Worm (Caenorhabditis elegans) whole organism, L2 larva: ENCODE results near the gene tpst-2.

Experiments used
- F13H6.1 ChIP-seq: sonication (generic microtip); optimal IDR thresholded peaks from 2 replicates; lab custom pipeline; 2016; ENCODE audit warnings: missing genetic modification characterization, missing compliant biosample characterization
- ZK546.5 ChIP-seq: sonication (generic microtip); optimal IDR thresholded peaks from 2 replicates; lab custom pipeline; 2017; ENCODE audit warnings: missing biosample characterization, missing genetic modification characterization
- alr-1 ChIP-seq: fragments of 150-350 bp; optimal IDR thresholded peaks from 2 replicates; lab custom pipeline; 2014; ENCODE audit warnings: missing biosample characterization, missing genetic modification characterization
- ama-1 ChIP-seq: fragments of 150-350 bp; optimal IDR thresholded peaks from 2 replicates; lab custom pipeline; 2018; ENCODE audit warnings: inconsistent platforms
- blmp-1 ChIP-seq: sonication (generic microtip); optimal IDR thresholded peaks from 2 replicates; lab custom pipeline; 2017; ENCODE audit warnings: missing genetic modification characterization, mild to moderate bottlenecking, missing compliant biosample characterization, antibody characterized with exemption, moderate library complexity; ENCODE audit not compliant: insufficient read depth
- ceh-82 ChIP-seq: fragments of 150-350 bp; optimal IDR thresholded peaks from 2 replicates; lab custom pipeline; 2014; ENCODE audit warnings: missing biosample characterization, missing genetic modification characterization
- crh-2 ChIP-seq: sonication (generic microtip); optimal IDR thresholded peaks from 2 replicates; lab custom pipeline; 2017; ENCODE audit warnings: missing biosample characterization, missing genetic modification characterization
- dmd-4 ChIP-seq: sonication (generic microtip); optimal IDR thresholded peaks from 2 replicates; lab custom pipeline; 2017; ENCODE audit warnings: missing biosample characterization, missing genetic modification characterization
- elt-3 ChIP-seq: sonication (generic microtip); optimal IDR thresholded peaks from 2 replicates; lab custom pipeline; 2017; ENCODE audit warnings: missing biosample characterization, missing genetic modification characterization
- fos-1 ChIP-seq: fragments of 150-350 bp; optimal IDR thresholded peaks from 2 replicates; lab custom pipeline; 2014; ENCODE audit warnings: missing biosample characterization, missing genetic modification characterization
- gmeb-1 ChIP-seq: fragments of 150-350 bp; optimal IDR thresholded peaks from 2 replicates; lab custom pipeline; 2014; ENCODE audit warnings: missing biosample characterization, missing genetic modification characterization
- lin-13 ChIP-seq: fragments of 150-350 bp; optimal IDR thresholded peaks from 2 replicates; lab custom pipeline; 2014; ENCODE audit warnings: missing biosample characterization, missing genetic modification reagents, missing genetic modification characterization
- lin-39 ChIP-seq: fragments of 150-350 bp; optimal IDR thresholded peaks from 2 replicates; lab custom pipeline; 2014; ENCODE audit warnings: missing biosample characterization, missing genetic modification reagents, missing genetic modification characterization
- lsy-2 ChIP-seq, 2 experiments: fragments of 150-350 bp in 1 of 2; sonication (generic microtip) in 1 of 2; optimal IDR thresholded peaks; 2 replicates each; lab custom pipeline; 2014 to 2017; ENCODE audit warnings: missing biosample characterization in 2 of 2, missing genetic modification characterization in 2 of 2
- mbf-1 ChIP-seq: sonication (generic microtip); optimal IDR thresholded peaks from 2 replicates; lab custom pipeline; 2017; ENCODE audit warnings: missing biosample characterization, missing genetic modification characterization
- mdl-1 ChIP-seq, 2 experiments: fragments of 150-350 bp in 1 of 2; sonication (generic microtip) in 1 of 2; optimal IDR thresholded peaks; 2 replicates each; lab custom pipeline; 2017; ENCODE audit warnings: missing biosample characterization in 2 of 2, missing genetic modification characterization in 2 of 2
- nhr-12 ChIP-seq: fragments of 150-350 bp; optimal IDR thresholded peaks from 2 replicates; lab custom pipeline; 2014; ENCODE audit warnings: missing biosample characterization, missing genetic modification characterization
- nhr-129 ChIP-seq: fragments of 150-350 bp; optimal IDR thresholded peaks from 2 replicates; lab custom pipeline; 2014; ENCODE audit warnings: missing biosample characterization, missing genetic modification characterization
- nhr-21 ChIP-seq: fragments of 150-350 bp; optimal IDR thresholded peaks from 2 replicates; lab custom pipeline; 2014; ENCODE audit warnings: missing biosample characterization, missing genetic modification characterization
- nhr-23 ChIP-seq: fragments of 150-350 bp; optimal IDR thresholded peaks from 2 replicates; lab custom pipeline; 2014; ENCODE audit warnings: missing biosample characterization, missing genetic modification reagents, missing genetic modification characterization
- nhr-237 ChIP-seq: fragments of 150-350 bp; optimal IDR thresholded peaks from 2 replicates; lab custom pipeline; 2014; ENCODE audit warnings: missing biosample characterization, missing genetic modification characterization
- nhr-6 ChIP-seq: fragments of 150-350 bp; optimal IDR thresholded peaks from 2 replicates; lab custom pipeline; 2014; ENCODE audit warnings: missing biosample characterization, missing genetic modification characterization
- nhr-77 ChIP-seq: fragments of 150-350 bp; optimal IDR thresholded peaks from 2 replicates; lab custom pipeline; 2014; ENCODE audit warnings: missing biosample characterization, missing genetic modification characterization
- peb-1 ChIP-seq: fragments of 150-350 bp; optimal IDR thresholded peaks from 2 replicates; lab custom pipeline; 2014; ENCODE audit warnings: missing biosample characterization, missing genetic modification characterization
- sem-4 ChIP-seq: fragments of 150-350 bp; optimal IDR thresholded peaks from 2 replicates; lab custom pipeline; 2014; ENCODE audit warnings: missing biosample characterization, missing genetic modification reagents, missing genetic modification characterization
- skn-1 ChIP-seq: sonication (generic microtip); optimal IDR thresholded peaks from 2 replicates; lab custom pipeline; 2017; ENCODE audit warnings: missing biosample characterization, missing genetic modification characterization
- sma-3 ChIP-seq: sonication (generic microtip); optimal IDR thresholded peaks from 2 replicates; lab custom pipeline; 2016; ENCODE audit warnings: missing genetic modification reagents, missing genetic modification characterization, missing compliant biosample characterization
- sma-9 ChIP-seq, 2 experiments: fragments of 150-350 bp in 1 of 2; sonication (generic microtip) in 1 of 2; optimal IDR thresholded peaks; 2 replicates each; lab custom pipeline; 2014 to 2016; ENCODE audit warnings: missing genetic modification characterization in 2 of 2, mild to moderate bottlenecking in 1 of 2, missing biosample characterization in 1 of 2, missing compliant biosample characterization in 1 of 2, missing genetic modification reagents in 1 of 2, moderate library complexity in 1 of 2
- snpc-4 ChIP-seq: fragments of 150-350 bp; optimal IDR thresholded peaks from 2 replicates; lab custom pipeline; 2014; ENCODE audit warnings: missing biosample characterization, missing genetic modification characterization
- unc-39 ChIP-seq: fragments of 150-350 bp; optimal IDR thresholded peaks from 2 replicates; lab custom pipeline; 2014; ENCODE audit warnings: missing biosample characterization, missing genetic modification characterization
- unc-55 ChIP-seq: fragments of 150-350 bp; sonication (generic microtip); optimal IDR thresholded peaks from 3 replicates; lab custom pipeline; 2014; ENCODE audit warnings: missing biosample characterization, missing genetic modification reagents, missing genetic modification characterization
- unc-62 ChIP-seq: fragments of 150-350 bp; optimal IDR thresholded peaks from 2 replicates; lab custom pipeline; 2014; ENCODE audit warnings: missing biosample characterization, missing genetic modification reagents, missing genetic modification characterization
- ztf-1 ChIP-seq: fragments of 200-800 bp; sonication (Bioruptor generic); conservative IDR thresholded peaks from 2 replicates; pipeline ENCODE4 v1.3.6; 2022; ENCODE audit warnings: missing genetic modification characterization, missing compliant biosample characterization
- ztf-4 ChIP-seq: fragments of 150-350 bp; optimal IDR thresholded peaks from 2 replicates; lab custom pipeline; 2014; ENCODE audit warnings: missing biosample characterization, missing genetic modification characterization

Gene tpst-2

DNA sequence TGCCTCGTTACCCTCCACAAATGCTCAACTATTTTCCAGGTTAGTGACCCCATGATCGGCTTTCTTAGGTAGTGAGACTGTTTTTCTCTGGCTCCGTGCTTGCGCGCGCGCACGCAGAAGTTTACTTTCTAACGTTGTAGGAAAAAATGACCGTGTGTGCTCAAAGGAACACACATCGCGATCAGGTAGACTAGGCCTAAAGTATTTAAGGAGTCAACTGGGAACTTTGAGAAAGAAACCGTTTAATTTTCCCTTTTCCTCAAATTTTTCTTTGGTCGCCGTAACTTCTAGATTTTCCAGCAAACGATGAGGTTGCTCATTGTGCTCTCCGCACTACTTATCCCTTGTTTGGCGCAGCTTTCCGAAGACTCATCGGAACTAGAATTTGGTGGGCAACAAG lies 30.7 kb upstream of the tpst-2 start, which contains the start of gene idpp-1:
Gene idpp-1, plus strand, starts transcription at position 301 of the 400 bp plus-strand sequence.
- no peak for TF ChIP-seq ztf-1 (GFP tag; lab: Robert Waterston, UW)
- no peak for TF ChIP-seq snpc-4 (tag; lab: Kevin White, UChicago)
- TF ChIP-seq unc-39 (tag; lab: Kevin White, UChicago) = no peak
- TF ChIP-seq skn-1 (tag; lab: Kevin White, UChicago) = no peak
- TF ChIP-seq sma-9 (GFP tag; optimal IDR thresholded peaks at IDR 0.05; lab: Kevin White, UChicago) = no peak
- TF ChIP-seq sma-9 (tag; optimal IDR thresholded peaks at IDR 0.05; lab: Kevin White, UChicago) = no peak
- TF ChIP-seq unc-55 (GFP tag; lab: Kevin White, UChicago) = no peak
- no peak for TF ChIP-seq lin-39 (tag; lab: Kevin White, UChicago)
- TF ChIP-seq gmeb-1 (tag; lab: Kevin White, UChicago) = no peak
- TF ChIP-seq lin-13 (GFP tag; lab: Kevin White, UChicago) = no peak
- no peak for TF ChIP-seq mbf-1 (tag; lab: Kevin White, UChicago)
- TF ChIP-seq nhr-23 (tag; lab: Kevin White, UChicago) = no peak
- TF ChIP-seq ceh-82 (tag; lab: Kevin White, UChicago) = no peak
- TF ChIP-seq alr-1 (tag; lab: Kevin White, UChicago) = no peak
- TF ChIP-seq nhr-129 = no peak
- TF ChIP-seq nhr-77 (tag; lab: Kevin White, UChicago) = no peak
- no peak for TF ChIP-seq sem-4 (tag; lab: Kevin White, UChicago)
- no peak for TF ChIP-seq ZK546.5 (tag; lab: Kevin White, UChicago)
- no peak for TF ChIP-seq crh-2

DNA sequence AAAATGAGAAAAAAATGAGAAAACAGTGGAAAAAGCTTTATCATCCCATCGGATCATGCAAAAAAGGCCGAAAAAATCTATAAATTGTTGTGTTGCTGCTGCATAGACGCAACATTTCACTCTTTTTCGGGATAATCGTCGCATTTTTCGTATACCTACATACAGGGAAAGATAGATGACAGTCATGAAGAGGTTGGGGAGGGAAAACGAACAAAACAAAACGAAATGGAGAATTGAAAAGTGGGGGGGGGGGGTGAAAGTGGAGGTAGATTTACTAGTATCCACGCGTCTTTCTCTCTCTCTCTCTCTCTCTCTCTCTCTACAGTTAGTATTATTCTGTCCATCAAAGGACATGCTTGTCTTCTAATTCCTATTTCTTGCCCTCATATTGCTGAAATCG lies 26.6 kb upstream of the tpst-2 start:
- no peak for TF ChIP-seq crh-2
- TF ChIP-seq blmp-1 (tag; lab: Kevin White, UChicago) = peak; percentile 7

DNA sequence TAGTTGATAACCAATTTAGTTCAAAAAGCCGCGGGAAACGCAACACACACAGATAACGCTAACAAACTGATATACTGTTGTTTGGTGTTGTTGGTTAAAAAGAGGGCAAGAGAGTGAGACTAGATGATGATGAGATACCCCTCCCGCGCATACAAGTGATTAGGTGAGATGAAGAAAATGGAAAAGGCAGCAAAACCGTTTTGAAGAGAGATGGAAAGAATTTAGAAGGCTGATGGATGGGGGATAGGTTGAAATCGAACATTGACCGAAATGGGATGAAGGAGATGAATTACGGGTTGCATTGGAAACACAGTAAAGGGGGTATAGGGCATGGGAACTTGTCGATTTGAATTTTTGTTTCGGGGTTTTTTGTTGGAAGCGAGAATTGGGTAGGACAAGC lies 22.3 kb upstream of the tpst-2 start:
- TF ChIP-seq fos-1 (tag; lab: Kevin White, UChicago) (peak; percentile 0), sma-9 (GFP tag; optimal IDR thresholded peaks at IDR 0.05; lab: Kevin White, UChicago) (no peak), sma-9 (tag; optimal IDR thresholded peaks at IDR 0.05; lab: Kevin White, UChicago) (no peak)

DNA sequence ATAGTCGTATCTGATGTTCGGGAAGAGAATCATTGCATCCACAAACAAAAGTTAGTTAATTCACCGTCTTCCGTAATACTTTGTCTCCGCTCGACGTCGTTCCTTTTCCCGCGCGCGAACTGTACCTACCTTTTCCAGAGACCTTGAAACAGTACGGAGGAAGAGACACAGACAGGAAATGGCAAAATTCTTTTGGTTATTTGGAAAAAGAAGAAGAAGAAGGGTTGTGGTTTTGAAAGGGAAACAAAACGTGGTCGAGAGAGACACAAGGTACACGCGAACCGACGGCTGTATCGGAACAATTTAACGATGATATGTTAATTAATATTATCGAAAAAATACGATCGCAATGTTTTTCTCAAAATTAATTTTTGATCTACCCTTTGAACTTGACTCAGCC lies 21.0 kb upstream of the tpst-2 start:
- TF ChIP-seq blmp-1 (tag; lab: Kevin White, UChicago) = peak; percentile 61
- no peak for TF ChIP-seq nhr-129
- no peak for TF ChIP-seq ztf-4 (tag; lab: Kevin White, UChicago)
- TF ChIP-seq nhr-21 (tag; lab: Kevin White, UChicago) = no peak
- no peak for TF ChIP-seq mbf-1 (tag; lab: Kevin White, UChicago)
- no peak for TF ChIP-seq nhr-12 (tag; lab: Kevin White, UChicago)
- TF ChIP-seq gmeb-1 (tag; lab: Kevin White, UChicago) = no peak
- no peak for TF ChIP-seq unc-62
- no peak for TF ChIP-seq elt-3 (tag; lab: Kevin White, UChicago)
- TF ChIP-seq, all 48 proteins: peak for 1

DNA sequence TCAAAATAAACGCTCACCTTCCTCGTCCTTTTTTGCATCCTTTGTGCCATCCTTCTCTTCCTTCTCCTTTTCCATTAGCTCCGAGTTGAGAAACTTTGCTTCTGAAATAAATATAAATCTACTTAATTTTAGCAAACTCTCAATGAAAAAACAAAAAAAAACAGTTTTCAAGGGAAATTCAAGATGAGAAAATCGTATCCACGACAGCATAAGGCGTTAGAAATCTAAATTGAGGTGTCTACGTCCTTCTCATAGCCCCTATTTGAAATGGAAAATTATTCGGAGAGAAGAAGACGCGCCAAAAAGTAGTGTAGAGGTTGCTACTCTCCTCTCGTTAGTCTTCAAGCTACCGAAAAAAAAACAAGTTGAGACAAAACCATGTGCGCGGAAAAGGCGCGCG lies 18.7 kb upstream of the tpst-2 start, which contains the start of gene pat-12:
Gene pat-12, minus strand, starts transcription at position 101 of the 400 bp plus-strand sequence.
- TF ChIP-seq F13H6.1 (tag; lab: Kevin White, UChicago) (no peak), ama-1 (lab: Kevin White, UChicago) (no peak), peb-1 (no peak), unc-55 (GFP tag; lab: Kevin White, UChicago) (no peak), sma-3 (GFP tag; lab: Kevin White, UChicago) (no peak), mdl-1 (tag; optimal IDR thresholded peaks at IDR 0.05; lab: Kevin White, UChicago) (no peak), dmd-4 (tag; lab: Kevin White, UChicago) (no peak), unc-39 (tag; lab: Kevin White, UChicago) (no peak), lsy-2 (tag; optimal IDR thresholded peaks at IDR 0.05; lab: Kevin White, UChicago) (no peak), nhr-237 (tag; lab: Kevin White, UChicago) (no peak), nhr-6 (tag; lab: Kevin White, UChicago) (no peak)
